Fruit fly (Drosophila melanogaster) whole organism, embryonic: ENCODE measurements around the gene CG11596.

Source experiments
- ATbp ChIP-seq: fragments of 200-800 bp; sonication (Bioruptor generic); optimal IDR thresholded peaks from 2 replicates; lab custom pipeline; 2017; ENCODE audit warnings: missing biosample characterization, mild to moderate bottlenecking, missing genetic modification characterization, missing genetic modification reagents
- Aef1 ChIP-seq: fragments of 200-800 bp; sonication (Bioruptor generic); IDR thresholded peaks from 3 replicates; pipeline ENCODE4 v1.3.6; 2022; ENCODE audit warnings: missing biosample characterization, missing genetic modification characterization
- Antp ChIP-seq: fragments of 200-800 bp; sonication (Bioruptor generic); optimal IDR thresholded peaks from 3 replicates; lab custom pipeline; 2016; ENCODE audit warnings: missing biosample characterization, missing genetic modification characterization
- Asciz ChIP-seq: fragments of 200-800 bp; sonication (Bioruptor generic); optimal IDR thresholded peaks from 2 replicates; lab custom pipeline; 2017; ENCODE audit warnings: missing biosample characterization, mild to moderate bottlenecking, missing genetic modification characterization, missing genetic modification reagents
- Blimp-1 ChIP-seq: fragments of 200-800 bp; sonication (Bioruptor generic); optimal IDR thresholded peaks from 3 replicates; lab custom pipeline; 2018; ENCODE audit warnings: missing biosample characterization, missing genetic modification characterization, mild to moderate bottlenecking, moderate library complexity, missing genetic modification reagents
- BtbVII ChIP-seq: fragments of 200-800 bp; sonication (Bioruptor generic); optimal IDR thresholded peaks from 3 replicates; lab custom pipeline; 2017; ENCODE audit warnings: missing biosample characterization, mild to moderate bottlenecking, missing genetic modification characterization
- Bteb2 ChIP-seq: fragments of 200-800 bp; sonication (Bioruptor generic); optimal IDR thresholded peaks from 2 replicates; lab custom pipeline; 2016; ENCODE audit warnings: missing biosample characterization, missing genetic modification characterization
- CG11085 ChIP-seq: fragments of 200-800 bp; sonication (Bioruptor generic); IDR thresholded peaks from 2 replicates; pipeline ENCODE4 v1.3.6; 2022; ENCODE audit warnings: missing biosample characterization, missing genetic modification characterization
- CG11695 ChIP-seq: fragments of 200-800 bp; sonication (Bioruptor generic); IDR thresholded peaks from 3 replicates; pipeline ENCODE4 v1.3.6; 2022; ENCODE audit warnings: missing biosample characterization, missing genetic modification characterization
- CG15011 ChIP-seq: fragments of 200-800 bp; sonication (Bioruptor generic); optimal IDR thresholded peaks from 3 replicates; lab custom pipeline; 2018; ENCODE audit warnings: missing biosample characterization, mild to moderate bottlenecking, missing genetic modification characterization
- CG15601 ChIP-seq: fragments of 200-800 bp; sonication (Bioruptor generic); optimal IDR thresholded peaks from 3 replicates; lab custom pipeline; 2019; ENCODE audit warnings: missing biosample characterization, mild to moderate bottlenecking, missing genetic modification characterization, moderate library complexity
- CG1602 ChIP-seq: fragments of 200-800 bp; sonication (Bioruptor generic); optimal IDR thresholded peaks from 3 replicates; lab custom pipeline; 2016; ENCODE audit warnings: missing biosample characterization, missing genetic modification characterization
- CG31365 ChIP-seq: fragments of 200-800 bp; sonication (Bioruptor generic); optimal IDR thresholded peaks from 2 replicates; lab custom pipeline; 2018; ENCODE audit warnings: missing biosample characterization, mild to moderate bottlenecking, missing genetic modification characterization
- CG31441 ChIP-seq: fragments of 200-800 bp; sonication (Bioruptor generic); IDR thresholded peaks from 2 replicates; pipeline ENCODE4 v1.3.6; 2022; ENCODE audit warnings: missing biosample characterization, missing genetic modification characterization
- CG32767 ChIP-seq: fragments of 200-800 bp; sonication (Bioruptor generic); IDR thresholded peaks from 2 replicates; pipeline ENCODE4 v1.3.6; 2022; ENCODE audit warnings: missing biosample characterization, missing genetic modification characterization
- CG4707 ChIP-seq: fragments of 200-800 bp; sonication (Bioruptor generic); optimal IDR thresholded peaks from 2 replicates; lab custom pipeline; 2018; ENCODE audit warnings: missing biosample characterization, mild to moderate bottlenecking, missing genetic modification characterization, moderate library complexity
- CG8089 ChIP-seq: fragments of 200-800 bp; sonication (Bioruptor generic); optimal IDR thresholded peaks from 3 replicates; lab custom pipeline; 2016; ENCODE audit warnings: missing biosample characterization, missing genetic modification characterization
- CG9727 ChIP-seq: fragments of 200-800 bp; sonication (Bioruptor generic); optimal IDR thresholded peaks from 3 replicates; lab custom pipeline; 2017; ENCODE audit warnings: missing biosample characterization, mild to moderate bottlenecking, missing genetic modification characterization
- CG9932 ChIP-seq: fragments of 200-800 bp; sonication (Bioruptor generic); IDR thresholded peaks from 2 replicates; pipeline ENCODE4 v1.3.6; 2022; ENCODE audit warnings: missing biosample characterization, missing genetic modification characterization
- D19B ChIP-seq: fragments of 200-800 bp; sonication (Bioruptor generic); optimal IDR thresholded peaks from 2 replicates; lab custom pipeline; 2017; ENCODE audit warnings: missing biosample characterization, mild to moderate bottlenecking, missing genetic modification characterization
- Dad ChIP-seq: fragments of 200-800 bp; sonication (Bioruptor generic); optimal IDR thresholded peaks from 3 replicates; lab custom pipeline; 2016; ENCODE audit warnings: missing biosample characterization, missing genetic modification characterization
- Deaf1 ChIP-seq: fragments of 200-800 bp; optimal IDR thresholded peaks from 3 replicates; lab custom pipeline; 2019; ENCODE audit warnings: missing biosample characterization, mild to moderate bottlenecking, missing genetic modification characterization, moderate library complexity
- Doc2 ChIP-seq: fragments of 200-800 bp; sonication (Bioruptor generic); IDR thresholded peaks from 2 replicates; pipeline ENCODE4 v1.3.6; 2022; ENCODE audit warnings: missing biosample characterization, missing genetic modification characterization
- Elba2 ChIP-seq: fragments of 200-800 bp; sonication (Bioruptor generic); optimal IDR thresholded peaks from 3 replicates; lab custom pipeline; 2016; ENCODE audit warnings: missing biosample characterization, missing genetic modification characterization
- Fer3 ChIP-seq: fragments of 200-800 bp; sonication (Bioruptor generic); optimal IDR thresholded peaks from 2 replicates; lab custom pipeline; 2018; ENCODE audit warnings: missing biosample characterization, mild to moderate bottlenecking, missing genetic modification characterization, moderate library complexity
- H15 ChIP-seq: fragments of 200-800 bp; sonication (Bioruptor generic); IDR thresholded peaks from 3 replicates; pipeline ENCODE4 v1.3.6; 2022; ENCODE audit warnings: missing biosample characterization, missing genetic modification characterization
- NFAT ChIP-seq: fragments of 200-800 bp; sonication (Bioruptor generic); IDR thresholded peaks from 2 replicates; pipeline ENCODE4 v1.3.6; 2022; ENCODE audit warnings: missing biosample characterization, missing genetic modification characterization
- Nf-YC ChIP-seq: fragments of 200-800 bp; optimal IDR thresholded peaks from 3 replicates; lab custom pipeline; 2019; ENCODE audit warnings: missing biosample characterization, mild to moderate bottlenecking, missing genetic modification characterization, moderate library complexity
- PHDP ChIP-seq: fragments of 200-800 bp; sonication (Bioruptor generic); optimal IDR thresholded peaks from 3 replicates; lab custom pipeline; 2018; ENCODE audit warnings: missing biosample characterization, mild to moderate bottlenecking, missing genetic modification characterization, moderate library complexity
- Scr ChIP-seq: fragments of 200-800 bp; sonication (Bioruptor generic); IDR thresholded peaks from 2 replicates; pipeline ENCODE4 v1.3.6; 2022; ENCODE audit warnings: missing biosample characterization, missing genetic modification characterization; ENCODE audit not compliant: partially characterized antibody
- Sin3A ChIP-seq: fragments of >200 bp; optimal IDR thresholded peaks from 2 replicates; lab custom pipeline; 2018
- Six4 ChIP-seq: fragments of 200-800 bp; sonication (Bioruptor generic); optimal IDR thresholded peaks from 2 replicates; lab custom pipeline; 2016; ENCODE audit warnings: missing biosample characterization, missing genetic modification characterization
- aop ChIP-seq: fragments of 200-800 bp; sonication (Bioruptor generic); IDR thresholded peaks from 2 replicates; pipeline ENCODE4 v1.3.6; 2022; ENCODE audit warnings: missing biosample characterization, missing genetic modification characterization
- ap ChIP-seq: fragments of 200-800 bp; sonication (Bioruptor generic); IDR thresholded peaks from 2 replicates; pipeline ENCODE4 v1.3.6; 2022; ENCODE audit warnings: missing biosample characterization, missing genetic modification characterization
- cas ChIP-seq: fragments of 200-800 bp; sonication (Bioruptor generic); IDR thresholded peaks from 2 replicates; pipeline ENCODE4 v1.3.6; 2022; ENCODE audit warnings: missing biosample characterization, missing genetic modification characterization
- corto ChIP-seq: fragments of 200-800 bp; sonication (Bioruptor generic); optimal IDR thresholded peaks from 2 replicates; lab custom pipeline; 2016; ENCODE audit warnings: missing biosample characterization, mild to moderate bottlenecking, missing genetic modification characterization, moderate library complexity
- croc ChIP-seq: fragments of 200-800 bp; sonication (Bioruptor generic); conservative IDR thresholded peaks from 3 replicates; pipeline ENCODE4 v1.3.6; 2022; ENCODE audit warnings: missing biosample characterization, missing genetic modification characterization
- da ChIP-seq: fragments of 200-800 bp; sonication (Bioruptor generic); optimal IDR thresholded peaks from 2 replicates; lab custom pipeline; 2016; ENCODE audit warnings: missing biosample characterization, missing genetic modification characterization
- danr ChIP-seq: fragments of 200-800 bp; sonication (Bioruptor generic); IDR thresholded peaks from 2 replicates; pipeline ENCODE4 v1.3.6; 2022; ENCODE audit warnings: missing biosample characterization, missing genetic modification characterization
- dm ChIP-seq: fragments of 200-800 bp; sonication (Bioruptor generic); optimal IDR thresholded peaks from 3 replicates; lab custom pipeline; 2016; ENCODE audit warnings: missing biosample characterization, missing genetic modification characterization
- dmrt99B ChIP-seq: fragments of 200-800 bp; sonication (Bioruptor generic); optimal IDR thresholded peaks from 2 replicates; lab custom pipeline; 2018; ENCODE audit warnings: missing biosample characterization, mild to moderate bottlenecking, missing genetic modification characterization, moderate library complexity
- fd102C ChIP-seq: fragments of 200-800 bp; sonication (Bioruptor generic); optimal IDR thresholded peaks from 2 replicates; lab custom pipeline; 2018; ENCODE audit warnings: missing biosample characterization, mild to moderate bottlenecking, missing genetic modification characterization, moderate library complexity
- grn ChIP-seq: fragments of 200-800 bp; sonication (Bioruptor generic); optimal IDR thresholded peaks from 3 replicates; lab custom pipeline; 2017; ENCODE audit warnings: missing biosample characterization, missing genetic modification characterization
- jumu ChIP-seq: fragments of 200-800 bp; sonication (Bioruptor generic); optimal IDR thresholded peaks from 3 replicates; lab custom pipeline; 2016; ENCODE audit warnings: missing biosample characterization, missing genetic modification characterization
- nom ChIP-seq: fragments of 200-800 bp; sonication (Bioruptor generic); optimal IDR thresholded peaks from 2 replicates; lab custom pipeline; 2017; ENCODE audit warnings: missing biosample characterization, missing genetic modification characterization, mild to moderate bottlenecking, moderate library complexity, missing genetic modification reagents
- pros ChIP-seq: fragments of 200-800 bp; sonication (Bioruptor generic); optimal IDR thresholded peaks from 3 replicates; lab custom pipeline; 2019; ENCODE audit warnings: missing biosample characterization, mild to moderate bottlenecking, missing genetic modification characterization, moderate library complexity
- row ChIP-seq: fragments of 200-800 bp; sonication (Bioruptor generic); IDR thresholded peaks from 3 replicates; pipeline ENCODE4 v1.3.6; 2022; ENCODE audit warnings: missing biosample characterization, missing genetic modification characterization
- sc ChIP-seq, 3 experiments: fragments of >200 bp in 2 of 3; fragments of 200-800 bp in 1 of 3; sonication (Bioruptor generic) in 1 of 3; optimal IDR thresholded peaks; 2 replicates in 2 of 3; 3 replicates in 1 of 3; lab custom pipeline; 2017; ENCODE audit warnings: mild to moderate bottlenecking in 1 of 3, missing biosample characterization in 1 of 3, missing genetic modification characterization in 1 of 3, missing genetic modification reagents in 1 of 3
- shn ChIP-seq: fragments of 200-800 bp; sonication (Bioruptor generic); optimal IDR thresholded peaks from 3 replicates; lab custom pipeline; 2016; ENCODE audit warnings: missing biosample characterization, missing genetic modification characterization
- zfh2 ChIP-seq: fragments of 200-800 bp; sonication (Bioruptor generic); optimal IDR thresholded peaks from 2 replicates; lab custom pipeline; 2016; ENCODE audit warnings: missing biosample characterization, missing genetic modification characterization

Gene CG11596

dm6 chrX:1968581-1969258 lies 41.2 kb downstream of the CG11596 start (continued):
- TF ChIP-seq BtbVII (GFP tag; lab: Kevin White, UChicago) (no peak), PHDP (tag; lab: Kevin White, UChicago) (peak; percentile 39), Scr (no peak), H15 (GFP tag; lab: Robert Waterston, UW) (peak; percentile 22; the same call in 1 of the 3 replicates), danr (GFP tag; lab: Robert Waterston, UW) (no peak), Fer3 (tag; lab: Kevin White, UChicago) (peak; percentile 10), Aef1 (0 out of 3 replicates have a peak, but pooled peaks have one; percentile 23), zfh2 (GFP tag; lab: Kevin White, UChicago) (no peak), CG15601 (peak; percentile 73), Asciz (GFP tag; lab: Kevin White, UChicago) (peak; percentile 72), CG11085 (no peak), CG9727 (no peak), Bteb2 (GFP tag; lab: Kevin White, UChicago) (no peak), pros (GFP tag; lab: Kevin White, UChicago) (peak; percentile 18), fd102C (GFP tag; lab: Kevin White, UChicago) (no peak), Doc2 (GFP tag; lab: Robert Waterston, UW) (no peak), Blimp-1 (peak; percentile 63), ap (GFP tag; lab: Robert Waterston, UW) (peak; percentile 34; the same call in 1 of the 2 replicates), croc (GFP tag; lab: Robert Waterston, UW) (peak; percentile 60), aop (no peak), grn (GFP tag; lab: Kevin White, UChicago) (no peak), CG1602 (GFP tag; lab: Kevin White, UChicago) (no peak), CG8089 (peak; percentile 51), Six4 (GFP tag; lab: Kevin White, UChicago) (peak; percentile 44), CG9932 (GFP tag; lab: Robert Waterston, UW) (no peak), corto (GFP tag; lab: Kevin White, UChicago) (no peak), Deaf1 (tag; lab: Kevin White, UChicago) (peak; percentile 41), ATbp (GFP tag; lab: Kevin White, UChicago) (peak; percentile 87), CG32767 (GFP tag; lab: Robert Waterston, UW) (0 out of 2 replicates have a peak, but pooled peaks have one; percentile 46), CG15011 (GFP tag; lab: Kevin White, UChicago) (peak; percentile 3), Sin3A (no peak), Nf-YC (peak; percentile 47), da (GFP tag; lab: Kevin White, UChicago) (no peak), nom (GFP tag; lab: Kevin White, UChicago) (peak; percentile 51), dm (GFP tag; lab: Kevin White, UChicago) (no peak), jumu (GFP tag; lab: Kevin White, UChicago) (peak; percentile 43), dmrt99B (peak; percentile 87), CG11695 (GFP tag; lab: Robert Waterston, UW) (peak; percentile 57; the same call in 1 of the 3 replicates), Antp (GFP tag; lab: Kevin White, UChicago) (peak; percentile 57), CG31365 (tag; lab: Kevin White, UChicago) (peak; percentile 29), shn (peak; percentile 11), Dad (GFP tag; lab: Kevin White, UChicago) (no peak), CG31441 (peak; percentile 76), NFAT (no peak), cas (no peak), Elba2 (GFP tag; lab: Kevin White, UChicago) (no peak), sc (optimal IDR thresholded peaks at IDR 0.05; lab: Kevin White, UChicago) (no peak), sc (GFP tag; optimal IDR thresholded peaks at IDR 0.05; lab: Kevin White, UChicago) (peak; percentile 32), row (GFP tag; lab: Robert Waterston, UW) (peak; percentile 79), CG4707 (peak; percentile 64), D19B (GFP tag; lab: Kevin White, UChicago) (no peak)
